Fruit fly (Drosophila melanogaster) S2 (cell line): ENCODE measurements around the gene CG5196.

Experiments
- CG8478 ChIP-seq: fragments of >200 bp; optimal IDR thresholded peaks from 2 replicates; lab custom pipeline; 2018
- CTCF ChIP-seq, 2 experiments: fragments of >200 bp; optimal IDR thresholded peaks; 2 replicates each; lab custom pipeline; 2018

dm6 chr3R:12456370-12456940 is 48.3 kb downstream of the CG5196 start, which contains the start of gene trus:
- no peak for TF ChIP-seq CTCF (optimal IDR thresholded peaks at IDR 0.05; lab: Kevin White, UChicago)
- no peak for TF ChIP-seq CG8478
